Worm (Caenorhabditis elegans): ENCODE results near the gene zhit-2.

The zhit-2 gene

DNA sequence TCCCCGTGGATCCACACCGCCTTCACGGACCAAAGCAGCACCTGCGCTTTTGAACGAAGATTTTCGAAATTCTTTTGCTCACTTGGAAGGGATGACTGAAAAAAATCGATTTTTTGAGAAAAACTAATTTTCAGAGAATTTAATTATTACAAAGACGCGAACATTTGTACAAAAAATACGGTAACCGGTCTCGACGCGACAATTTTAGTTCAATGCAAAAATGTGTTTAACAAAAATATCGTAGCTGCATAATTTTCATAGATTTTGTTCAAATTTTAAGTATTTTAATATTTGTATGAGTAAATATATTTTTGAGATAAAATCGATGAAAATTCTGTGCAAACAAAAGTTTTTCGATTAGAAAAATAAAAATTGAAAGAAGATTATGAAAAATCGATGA, 18.9 kb upstream of the zhit-2 start, which contains the start of gene T08A11.1:
T08A11.1 (minus strand) TSS at position 101 of the 400 bp plus-strand sequence.
- no peak for TF ChIP-seq ztf-29 (GFP tag; IDR thresholded peaks at IDR 0.05)
- no peak for TF ChIP-seq T22C8.4 (GFP tag; IDR thresholded peaks at IDR 0.05)
- no peak for TF ChIP-seq med-1 (GFP tag; optimal IDR thresholded peaks at IDR 0.05; ENCODE audit: insufficient read depth)
- TF ChIP-seq flt-1 (GFP tag; IDR thresholded peaks at IDR 0.05): no peak
- TF ChIP-seq cog-1 (tag; optimal IDR thresholded peaks at IDR 0.05): no peak
- no peak for TF ChIP-seq ztf-23 (GFP tag; IDR thresholded peaks at IDR 0.05)
- no peak for TF ChIP-seq klf-2 (GFP tag; conservative IDR thresholded peaks at IDR 0.05)
- TF ChIP-seq tab-1 (GFP tag; IDR thresholded peaks at IDR 0.05): no peak
- no peak for TF ChIP-seq ref-1 (GFP tag; conservative IDR thresholded peaks at IDR 0.05)

DNA sequence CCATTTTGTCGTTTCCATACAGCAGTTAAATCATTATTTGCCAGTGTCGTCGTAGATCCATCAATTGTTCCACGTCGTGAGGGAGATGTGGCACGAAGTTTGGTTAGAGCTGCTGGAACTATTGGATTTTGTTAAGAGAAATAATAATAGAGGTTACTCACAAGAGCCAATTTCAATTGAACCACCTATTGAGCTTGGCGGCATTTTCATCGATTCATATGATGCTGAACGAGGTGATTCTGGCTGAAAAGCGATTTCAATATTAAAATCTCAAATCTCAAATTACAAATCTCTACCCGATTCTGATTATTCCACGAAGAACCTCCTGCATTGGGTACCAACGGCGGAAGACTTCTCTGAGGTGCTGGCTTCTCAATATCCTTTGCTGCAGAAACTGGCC, 13.7 kb upstream of the zhit-2 start:
- no peak for TF ChIP-seq flt-1 (GFP tag; IDR thresholded peaks at IDR 0.05)
- TF ChIP-seq ref-1 (GFP tag; conservative IDR thresholded peaks at IDR 0.05): no peak
- no peak for TF ChIP-seq med-1 (GFP tag; optimal IDR thresholded peaks at IDR 0.05; ENCODE audit: insufficient read depth)
- no peak for TF ChIP-seq tab-1 (GFP tag; IDR thresholded peaks at IDR 0.05)
- no peak for TF ChIP-seq ztf-29 (GFP tag; IDR thresholded peaks at IDR 0.05)
- no peak for TF ChIP-seq ztf-23 (GFP tag; IDR thresholded peaks at IDR 0.05)
- no peak for TF ChIP-seq cog-1 (tag; optimal IDR thresholded peaks at IDR 0.05)
- TF ChIP-seq klf-2 (GFP tag; conservative IDR thresholded peaks at IDR 0.05): no peak
- no peak for TF ChIP-seq T22C8.4 (GFP tag; IDR thresholded peaks at IDR 0.05)

DNA sequence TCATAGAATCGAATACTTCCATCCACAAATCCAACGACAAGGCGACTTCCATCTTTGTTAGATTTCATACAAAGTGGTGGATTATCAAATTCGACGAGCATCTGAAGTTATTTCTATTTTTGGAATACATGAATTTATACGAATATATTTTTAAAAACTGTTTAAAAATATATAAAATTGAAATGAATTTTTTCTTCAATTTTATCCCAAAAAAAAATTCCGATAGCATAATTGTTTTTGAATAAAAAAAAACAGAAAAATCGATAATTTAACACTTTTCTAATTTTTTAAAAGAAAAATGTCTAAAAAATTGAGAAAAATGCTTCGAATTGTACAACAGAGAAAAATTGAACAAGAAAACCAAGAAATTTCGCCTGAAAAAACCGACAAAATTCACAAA, 3.4 kb upstream of the zhit-2 start, which contains the start of gene Y44F5A.1:
Y44F5A.1 (minus strand) TSS at position 101 of the 400 bp plus-strand sequence.
- TF ChIP-seq ref-1 (GFP tag; conservative IDR thresholded peaks at IDR 0.05) (no peak), tab-1 (GFP tag; IDR thresholded peaks at IDR 0.05) (no peak), ztf-29 (GFP tag; IDR thresholded peaks at IDR 0.05) (no peak), med-1 (GFP tag; optimal IDR thresholded peaks at IDR 0.05; ENCODE audit: insufficient read depth) (no peak), flt-1 (GFP tag; IDR thresholded peaks at IDR 0.05) (no peak), klf-2 (GFP tag; conservative IDR thresholded peaks at IDR 0.05) (no peak), cog-1 (tag; optimal IDR thresholded peaks at IDR 0.05) (no peak), ztf-23 (GFP tag; IDR thresholded peaks at IDR 0.05) (no peak), T22C8.4 (GFP tag; IDR thresholded peaks at IDR 0.05) (no peak)

DNA sequence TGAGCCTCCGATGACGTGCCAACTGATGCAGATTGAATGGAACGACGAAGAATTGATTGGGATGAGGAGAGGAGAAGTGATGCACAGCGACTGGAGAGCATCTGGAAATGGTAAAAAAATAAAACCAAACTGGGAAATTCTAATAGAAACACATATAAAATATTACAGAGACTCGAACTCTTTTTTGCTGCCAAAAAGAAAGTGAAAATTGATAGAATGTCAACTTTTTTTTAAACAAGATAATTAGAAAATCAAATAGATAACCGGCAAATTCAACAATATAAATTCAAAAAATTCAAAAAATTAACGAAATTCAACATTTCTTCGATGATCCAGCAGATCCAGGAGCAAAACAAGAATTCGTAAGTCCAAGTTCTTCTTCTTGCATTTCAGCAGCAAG, 724 bp downstream of the zhit-2 start, which contains the start of gene mrpl-21:
mrpl-21 (minus strand) TSS at position 101 of the 400 bp plus-strand sequence.
- TF ChIP-seq cog-1 (tag; optimal IDR thresholded peaks at IDR 0.05) (no peak), ztf-23 (GFP tag; IDR thresholded peaks at IDR 0.05) (no peak), T22C8.4 (GFP tag; IDR thresholded peaks at IDR 0.05) (no peak), med-1 (GFP tag; optimal IDR thresholded peaks at IDR 0.05; ENCODE audit: insufficient read depth) (no peak), flt-1 (GFP tag; IDR thresholded peaks at IDR 0.05) (no peak), klf-2 (GFP tag; conservative IDR thresholded peaks at IDR 0.05) (no peak), tab-1 (GFP tag; IDR thresholded peaks at IDR 0.05) (no peak), ztf-29 (GFP tag; IDR thresholded peaks at IDR 0.05) (no peak), ref-1 (GFP tag; conservative IDR thresholded peaks at IDR 0.05) (no peak)

DNA sequence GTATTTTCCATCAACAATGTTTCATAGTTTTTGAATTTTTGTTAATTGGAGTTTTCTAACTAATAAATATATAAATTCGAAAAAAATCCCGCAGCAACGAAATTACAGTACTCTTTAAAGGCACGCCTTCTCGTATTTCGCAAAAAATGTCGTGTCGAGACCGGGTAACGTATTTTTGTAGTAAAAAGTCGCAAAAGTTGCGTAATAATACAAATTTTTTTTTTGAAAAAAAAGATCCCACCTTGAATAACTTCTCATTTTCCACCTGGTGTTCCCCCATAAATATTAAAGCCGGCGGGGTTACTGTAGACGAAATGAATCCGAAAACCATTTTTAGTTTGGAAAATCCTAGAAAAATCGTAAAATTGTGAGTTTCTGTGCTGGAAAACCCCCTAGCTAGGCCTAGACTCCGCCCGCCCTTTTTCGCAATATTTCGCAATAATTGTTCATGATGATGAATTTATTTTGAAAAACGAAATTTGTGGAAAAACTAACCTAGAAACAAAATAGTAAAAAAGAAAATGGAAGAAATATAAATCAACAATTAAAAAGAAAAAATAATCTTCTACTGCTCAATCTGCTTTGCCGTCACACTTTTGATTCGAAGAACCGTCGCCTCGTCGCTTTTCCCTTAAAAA, 1.8 kb downstream of the zhit-2 start, which contains the start of gene F43C1.7:
F43C1.7 (minus strand) TSS at position 351 of the 638 bp plus-strand sequence.
- TF ChIP-seq ztf-23 (GFP tag; IDR thresholded peaks at IDR 0.05): no peak
- no peak for TF ChIP-seq ref-1 (GFP tag; conservative IDR thresholded peaks at IDR 0.05)
- no peak for TF ChIP-seq med-1 (GFP tag; optimal IDR thresholded peaks at IDR 0.05; ENCODE audit: insufficient read depth)
- no peak for TF ChIP-seq cog-1 (tag; optimal IDR thresholded peaks at IDR 0.05)
- no peak for TF ChIP-seq klf-2 (GFP tag; conservative IDR thresholded peaks at IDR 0.05)
- no peak for TF ChIP-seq T22C8.4 (GFP tag; IDR thresholded peaks at IDR 0.05)
- no peak for TF ChIP-seq tab-1 (GFP tag; IDR thresholded peaks at IDR 0.05)
- no peak for TF ChIP-seq ztf-29 (GFP tag; IDR thresholded peaks at IDR 0.05)
- no peak for TF ChIP-seq flt-1 (GFP tag; IDR thresholded peaks at IDR 0.05)

DNA sequence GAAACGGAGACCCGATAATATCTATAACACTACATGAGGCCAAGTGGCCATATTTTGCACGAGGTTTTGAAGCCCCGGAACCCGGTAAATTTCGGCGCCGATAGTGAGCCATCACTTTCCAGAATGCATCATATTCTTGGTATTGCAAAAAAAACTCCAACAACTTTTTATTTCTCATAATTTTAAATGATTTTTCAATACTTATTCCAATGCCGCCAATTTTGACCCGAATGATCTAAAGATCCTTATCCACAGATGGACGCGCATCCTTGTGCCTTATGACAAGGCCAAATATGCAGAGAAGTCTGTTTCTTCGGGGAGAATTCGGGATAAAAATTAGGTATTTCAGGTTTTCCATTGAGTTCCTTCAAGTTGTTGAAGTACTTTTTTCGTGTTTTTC, 3.0 kb downstream of the zhit-2 start:
- TF ChIP-seq ref-1 (GFP tag; conservative IDR thresholded peaks at IDR 0.05): no peak
- TF ChIP-seq ztf-23 (GFP tag; IDR thresholded peaks at IDR 0.05): no peak

DNA sequence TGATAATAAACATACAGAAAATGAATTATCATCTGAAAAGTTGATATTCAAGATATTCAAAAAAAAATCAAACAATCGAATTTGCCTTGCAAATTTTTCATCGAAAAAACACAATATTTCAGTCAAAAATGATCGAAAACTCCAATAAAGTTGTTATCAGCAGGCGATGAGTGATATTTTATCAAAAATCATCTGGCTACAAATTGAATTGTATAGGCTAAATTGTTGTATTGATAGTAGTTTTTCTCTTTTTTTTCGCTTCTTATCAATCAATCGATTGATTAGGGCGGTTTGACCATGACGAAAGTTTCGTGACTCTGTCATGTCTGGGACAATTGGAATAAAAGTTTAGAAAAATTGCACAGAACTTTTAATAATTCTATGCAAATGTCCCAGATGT, 4.1 kb downstream of the zhit-2 start:
- TF ChIP-seq med-1 (GFP tag; optimal IDR thresholded peaks at IDR 0.05; ENCODE audit: insufficient read depth): no peak
- no peak for TF ChIP-seq klf-2 (GFP tag; conservative IDR thresholded peaks at IDR 0.05)
- TF ChIP-seq T22C8.4 (GFP tag; IDR thresholded peaks at IDR 0.05): no peak
- TF ChIP-seq ref-1 (GFP tag; conservative IDR thresholded peaks at IDR 0.05): no peak
- TF ChIP-seq tab-1 (GFP tag; IDR thresholded peaks at IDR 0.05): no peak
- TF ChIP-seq cog-1 (tag; optimal IDR thresholded peaks at IDR 0.05): no peak
- no peak for TF ChIP-seq ztf-23 (GFP tag; IDR thresholded peaks at IDR 0.05)
- TF ChIP-seq ztf-29 (GFP tag; IDR thresholded peaks at IDR 0.05): no peak

DNA sequence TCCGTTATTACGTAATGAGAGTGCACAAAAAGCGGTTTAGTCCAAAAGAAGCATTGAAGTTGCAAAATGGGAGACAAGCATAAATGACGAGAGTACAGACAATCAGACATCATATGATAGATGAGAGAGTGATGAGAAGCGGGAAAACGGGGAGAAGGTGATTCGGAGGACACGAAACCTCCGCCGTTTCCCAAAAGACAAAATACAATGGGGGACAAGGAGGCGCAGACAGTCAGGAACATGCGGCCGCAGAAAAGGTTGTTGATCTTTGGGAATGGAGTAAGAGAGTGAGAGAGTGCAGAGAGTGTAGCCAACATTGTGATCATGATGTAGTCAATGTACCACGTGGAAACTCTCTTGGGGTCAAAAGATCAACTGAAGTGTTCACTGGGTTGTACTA, 6.5 kb downstream of the zhit-2 start:
- TF ChIP-seq cog-1 (tag; optimal IDR thresholded peaks at IDR 0.05) (peak; percentile 89), ztf-23 (GFP tag; IDR thresholded peaks at IDR 0.05) (0 out of 2 replicates have a peak, but pooled peaks have one; percentile 36), flt-1 (GFP tag; IDR thresholded peaks at IDR 0.05) (0 out of 2 replicates have a peak, but pooled peaks have one; percentile 44), med-1 (GFP tag; optimal IDR thresholded peaks at IDR 0.05; ENCODE audit: insufficient read depth) (no peak), ref-1 (GFP tag; conservative IDR thresholded peaks at IDR 0.05) (no peak), T22C8.4 (GFP tag; IDR thresholded peaks at IDR 0.05) (no peak)

DNA sequence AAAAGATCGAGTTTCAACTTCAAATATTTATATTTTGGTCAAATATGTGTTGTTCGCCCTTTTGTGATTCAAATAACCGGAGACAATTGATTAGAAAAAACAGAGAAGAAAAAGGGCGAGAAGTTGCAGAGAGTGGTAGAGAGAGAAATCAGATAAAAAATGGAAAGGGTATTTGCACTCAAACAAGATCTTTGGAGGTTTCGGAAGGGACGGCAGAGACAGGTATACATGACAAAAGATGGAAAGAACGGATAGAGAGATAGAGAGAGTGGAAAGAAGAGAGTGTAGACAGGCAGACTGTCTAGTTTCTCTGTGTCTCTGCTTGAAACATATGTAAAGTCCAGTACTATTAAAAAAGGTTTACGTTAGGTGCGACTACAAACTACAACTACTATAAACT, 8.0 kb downstream of the zhit-2 start:
- TF ChIP-seq klf-2 (GFP tag; conservative IDR thresholded peaks at IDR 0.05) (no peak), ztf-23 (GFP tag; IDR thresholded peaks at IDR 0.05) (no peak), T22C8.4 (GFP tag; IDR thresholded peaks at IDR 0.05) (no peak), cog-1 (tag; optimal IDR thresholded peaks at IDR 0.05) (no peak), tab-1 (GFP tag; IDR thresholded peaks at IDR 0.05) (no peak), ztf-29 (GFP tag; IDR thresholded peaks at IDR 0.05) (no peak), flt-1 (GFP tag; IDR thresholded peaks at IDR 0.05) (no peak), med-1 (GFP tag; optimal IDR thresholded peaks at IDR 0.05; ENCODE audit: insufficient read depth) (no peak), ref-1 (GFP tag; conservative IDR thresholded peaks at IDR 0.05) (no peak)

Data from whole organism, midembryonic.